Worm (Caenorhabditis elegans) whole organism, L2 larva: Measurements from ENCODE around the gene nhr-156.

Experiments
- aly-2 ChIP-seq: fragments of 150-350 bp; optimal IDR thresholded peaks from 2 replicates; lab custom pipeline; 2014; ENCODE audit warnings: missing biosample characterization, missing genetic modification characterization
- ceh-82 ChIP-seq: fragments of 150-350 bp; optimal IDR thresholded peaks from 2 replicates; lab custom pipeline; 2014; ENCODE audit warnings: missing biosample characterization, missing genetic modification characterization
- mdl-1 ChIP-seq, 2 experiments: fragments of 150-350 bp in 1 of 2; sonication (generic microtip) in 1 of 2; optimal IDR thresholded peaks; 2 replicates each; lab custom pipeline; 2017; ENCODE audit warnings: missing biosample characterization in 2 of 2, missing genetic modification characterization in 2 of 2
- nhr-12 ChIP-seq: fragments of 150-350 bp; optimal IDR thresholded peaks from 2 replicates; lab custom pipeline; 2014; ENCODE audit warnings: missing biosample characterization, missing genetic modification characterization
- nhr-25 ChIP-seq: fragments of 150-350 bp; sonication (generic microtip); optimal IDR thresholded peaks from 3 replicates; lab custom pipeline; 2014; ENCODE audit warnings: missing biosample characterization, missing genetic modification characterization
- snpc-4 ChIP-seq: fragments of 150-350 bp; optimal IDR thresholded peaks from 2 replicates; lab custom pipeline; 2014; ENCODE audit warnings: missing biosample characterization, missing genetic modification characterization
- unc-62 ChIP-seq: fragments of 150-350 bp; optimal IDR thresholded peaks from 2 replicates; lab custom pipeline; 2014; ENCODE audit warnings: missing biosample characterization, missing genetic modification reagents, missing genetic modification characterization
- ztf-11 ChIP-seq: sonication (generic microtip); optimal IDR thresholded peaks from 2 replicates; lab custom pipeline; 2017; ENCODE audit warnings: missing biosample characterization, missing genetic modification characterization

DNA sequence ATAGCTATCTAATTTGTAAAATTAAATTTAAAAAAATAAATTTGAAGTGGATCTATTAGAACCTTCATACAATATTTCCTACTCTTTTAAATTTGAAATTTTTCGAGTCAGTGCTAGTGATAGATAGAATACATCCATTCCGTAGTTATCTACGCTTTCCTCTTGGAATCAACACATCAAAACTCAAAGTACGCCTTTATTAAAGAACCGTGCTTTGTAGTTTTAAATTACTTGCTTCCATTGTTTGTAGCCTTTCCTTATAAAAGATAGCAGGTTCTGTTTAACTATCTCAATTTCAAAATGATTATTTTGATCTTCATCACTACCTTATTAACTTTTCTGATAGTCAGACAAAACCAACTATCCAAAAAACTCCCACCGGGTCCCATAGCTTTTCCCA is 39.1 kb downstream of the nhr-156 start, which contains the start of gene cyp-35B3:
- TF ChIP-seq ceh-82 (tag; lab: Kevin White, UChicago) (no peak), nhr-25 (no peak), unc-62 (GFP tag; lab: Kevin White, UChicago) (no peak), nhr-12 (tag; lab: Kevin White, UChicago) (no peak), aly-2 (tag; lab: Kevin White, UChicago) (no peak), ztf-11 (tag; lab: Kevin White, UChicago) (no peak), snpc-4 (tag; lab: Kevin White, UChicago) (no peak), mdl-1 (tag; optimal IDR thresholded peaks at IDR 0.05; lab: Kevin White, UChicago) (no peak)
